Worm (Caenorhabditis elegans) whole organism, mixed stage, embryonic: ENCODE measurements around the gene fbxb-15.

Source experiments
- ces-1 ChIP-seq: fragments of 150-350 bp; optimal IDR thresholded peaks from 2 replicates; lab custom pipeline; 2014; ENCODE audit warnings: missing biosample characterization, missing genetic modification reagents, missing genetic modification characterization
- mep-1 ChIP-seq: fragments of 150-350 bp; optimal IDR thresholded peaks from 2 replicates; lab custom pipeline; 2017; ENCODE audit warnings: missing biosample characterization, missing genetic modification reagents, missing genetic modification characterization, inconsistent platforms
- nhr-12 ChIP-seq: fragments of 150-350 bp; optimal IDR thresholded peaks from 2 replicates; lab custom pipeline; 2014; ENCODE audit warnings: missing biosample characterization, missing genetic modification characterization
- nhr-28 ChIP-seq: fragments of 150-350 bp; optimal IDR thresholded peaks from 2 replicates; lab custom pipeline; 2014; ENCODE audit warnings: missing biosample characterization, missing genetic modification characterization
- nhr-76 ChIP-seq: sonication (generic microtip); optimal IDR thresholded peaks from 2 replicates; lab custom pipeline; 2017; ENCODE audit warnings: missing biosample characterization, missing genetic modification characterization
- tbx-8 ChIP-seq: fragments of 200-800 bp; sonication (Bioruptor generic); optimal IDR thresholded peaks from 2 replicates; lab custom pipeline; 2018; ENCODE audit warnings: mild to moderate bottlenecking, missing genetic modification characterization, moderate library complexity, missing compliant biosample characterization

DNA sequence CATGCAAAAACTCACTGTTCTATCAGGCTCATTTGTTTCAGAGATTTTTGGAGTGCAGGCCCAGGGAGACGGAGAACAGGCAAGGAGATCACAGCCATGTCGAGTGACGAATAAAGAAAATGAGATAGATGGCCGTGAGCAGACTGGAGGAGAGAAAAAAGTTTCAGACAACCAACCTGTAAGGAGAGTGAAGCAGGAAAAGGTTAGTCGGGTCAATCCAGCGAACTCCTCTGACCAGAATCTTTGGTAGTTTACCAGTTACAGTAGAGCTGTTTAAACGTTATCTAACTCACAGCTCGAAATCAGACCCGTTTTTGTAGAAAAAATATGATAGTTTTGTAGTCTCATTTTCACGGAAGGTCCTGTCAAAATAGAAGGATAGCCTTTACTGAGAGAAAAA, 4.5 kb downstream of the fbxb-15 start, which contains the start of gene fbxb-21:
- no peak for TF ChIP-seq ces-1 (GFP tag; lab: Kevin White, UChicago)
- TF ChIP-seq nhr-76, result no peak
- no peak for TF ChIP-seq mep-1 (tag; lab: Kevin White, UChicago)
- no peak for TF ChIP-seq tbx-8 (GFP tag; lab: Kevin White, UChicago)
- TF ChIP-seq nhr-12 (tag; lab: Kevin White, UChicago), result no peak
- TF ChIP-seq nhr-28 (tag; lab: Kevin White, UChicago), result no peak
